Fruit fly (Drosophila melanogaster): ENCODE measurements around the gene bru2.
A peak's percentile ranks its signal among the peaks of the same experiment; 100 is the strongest.

Gene bru2

dm6 chr2L:12427487-12428101, 83.6 kb downstream of the bru2 start, which contains the start of the genes CG5446 and Trm1 (continued):
- peak; percentile 20; the same call in 1 of the 2 replicates for TF ChIP-seq E2f2 (GFP tag; IDR thresholded peaks at IDR 0.05)
- TF ChIP-seq fu2 (GFP tag; optimal IDR thresholded peaks at IDR 0.05) = no peak
- no peak for TF ChIP-seq CG16813 (GFP tag; IDR thresholded peaks at IDR 0.05; ENCODE audit: partially characterized antibody)
- peak; percentile 77 for TF ChIP-seq CG15269 (tag; optimal IDR thresholded peaks at IDR 0.05)
- TF ChIP-seq Dref (GFP tag; IDR thresholded peaks at IDR 0.05) = peak; percentile 61
- TF ChIP-seq CG6175 (GFP tag; IDR thresholded peaks at IDR 0.05) = no peak
- peak; percentile 40 for TF ChIP-seq CG10431 (GFP tag; optimal IDR thresholded peaks at IDR 0.05)
- TF ChIP-seq Tbp (GFP tag; optimal IDR thresholded peaks at IDR 0.05) = no peak
- TF ChIP-seq MTF-1 (GFP tag; optimal IDR thresholded peaks at IDR 0.05; ENCODE audit: borderline replicate concordance) = no peak
- no peak for TF ChIP-seq fd102C (GFP tag; optimal IDR thresholded peaks at IDR 0.05)
- TF ChIP-seq stc (GFP tag; IDR thresholded peaks at IDR 0.05) = 0 out of 2 replicates have a peak, but pooled peaks have one; percentile 38
- TF ChIP-seq CG10654 (GFP tag; optimal IDR thresholded peaks at IDR 0.05) = peak; percentile 66
- no peak for TF ChIP-seq CG1529 (GFP tag; optimal IDR thresholded peaks at IDR 0.05)
- no peak for TF ChIP-seq CG5245 (GFP tag; optimal IDR thresholded peaks at IDR 0.05)
- no peak for TF ChIP-seq Mrtf (GFP tag; IDR thresholded peaks at IDR 0.05)
- peak; percentile 33 for TF ChIP-seq bab2 (GFP tag; optimal IDR thresholded peaks at IDR 0.05)
- TF ChIP-seq zfh1 (GFP tag; IDR thresholded peaks at IDR 0.05) = peak; percentile 17; the same call in 1 of the 3 replicates
- TF ChIP-seq pita (GFP tag; optimal IDR thresholded peaks at IDR 0.05) = no peak
- TF ChIP-seq CG4328 (GFP tag; optimal IDR thresholded peaks at IDR 0.05) = peak; percentile 53
- TF ChIP-seq Fer1 (GFP tag; optimal IDR thresholded peaks at IDR 0.05) = peak; percentile 68
- TF ChIP-seq Dp (GFP tag; optimal IDR thresholded peaks at IDR 0.05) = no peak
- peak; percentile 81 for TF ChIP-seq sug (tag; optimal IDR thresholded peaks at IDR 0.05)
- TF ChIP-seq kay (GFP tag; optimal IDR thresholded peaks at IDR 0.05) = peak; percentile 36
- no peak for TF ChIP-seq Dad (GFP tag; optimal IDR thresholded peaks at IDR 0.05)
- no peak for TF ChIP-seq CG7786 (GFP tag; optimal IDR thresholded peaks at IDR 0.05)
- TF ChIP-seq CG30020 (tag; optimal IDR thresholded peaks at IDR 0.05) = peak; percentile 81
- TF ChIP-seq schlank (tag; optimal IDR thresholded peaks at IDR 0.05) = no peak
- TF ChIP-seq Hmr (GFP tag; optimal IDR thresholded peaks at IDR 0.05) = peak; percentile 73
- peak; percentile 48 for TF ChIP-seq CG7271 (tag; optimal IDR thresholded peaks at IDR 0.05)
- no peak for TF ChIP-seq sna (GFP tag; IDR thresholded peaks at IDR 0.05; ENCODE audit: partially characterized antibody)
- no peak for TF ChIP-seq dati (GFP tag; IDR thresholded peaks at IDR 0.05)
- peak; percentile 34 for TF ChIP-seq lbe (GFP tag; optimal IDR thresholded peaks at IDR 0.05)
- TF ChIP-seq CG11560 (tag; IDR thresholded peaks at IDR 0.05) = no peak
- peak; percentile 80 for TF ChIP-seq Hr3 (GFP tag; optimal IDR thresholded peaks at IDR 0.05)
- peak; percentile 43 for TF ChIP-seq ATbp (GFP tag; optimal IDR thresholded peaks at IDR 0.05)
- no peak for TF ChIP-seq HLHmδ (GFP tag; optimal IDR thresholded peaks at IDR 0.05)
- no peak for TF ChIP-seq ham (GFP tag; IDR thresholded peaks at IDR 0.05)
- peak; percentile 16 for TF ChIP-seq pzg (GFP tag; optimal IDR thresholded peaks at IDR 0.05)
- no peak for TF ChIP-seq crp (GFP tag; optimal IDR thresholded peaks at IDR 0.05)
- TF ChIP-seq CG1832 (GFP tag; optimal IDR thresholded peaks at IDR 0.05) = no peak
- peak; percentile 47 for TF ChIP-seq lilli (GFP tag; optimal IDR thresholded peaks at IDR 0.05)
- no peak for TF ChIP-seq Bdp1 (GFP tag; optimal IDR thresholded peaks at IDR 0.05)
- peak; percentile 89 for TF ChIP-seq CG18262 (tag; optimal IDR thresholded peaks at IDR 0.05)
- TF ChIP-seq Bteb2 (GFP tag; optimal IDR thresholded peaks at IDR 0.05) = no peak
- TF ChIP-seq sens (GFP tag) = peak; percentile 83
- TF ChIP-seq Blimp-1 (GFP tag; optimal IDR thresholded peaks at IDR 0.05) = peak; percentile 73
- TF ChIP-seq crol (GFP tag; IDR thresholded peaks at IDR 0.05) = no peak
- peak; percentile 56 for TF ChIP-seq Rfx (GFP tag; IDR thresholded peaks at IDR 0.05)
- peak; percentile 81 for TF ChIP-seq CG11504 (tag; optimal IDR thresholded peaks at IDR 0.05)
- TF ChIP-seq CG15601 (tag; optimal IDR thresholded peaks at IDR 0.05) = peak; percentile 81

Data from whole organism, embryonic.